Worm (Caenorhabditis elegans) whole organism, L3 larva: Measurements from ENCODE around the gene Y37E11AM.4.

Experiments
- aly-2 ChIP-seq: fragments of 150-350 bp; optimal IDR thresholded peaks from 2 replicates; lab custom pipeline; 2014; ENCODE audit warnings: missing biosample characterization, missing genetic modification characterization
- ama-1 ChIP-seq: fragments of 150-350 bp; optimal IDR thresholded peaks from 2 replicates; lab custom pipeline; 2018
- daf-12 ChIP-seq: fragments of 150-350 bp; optimal IDR thresholded peaks from 2 replicates; lab custom pipeline; 2014; ENCODE audit warnings: missing biosample characterization, missing genetic modification reagents, missing genetic modification characterization
- elt-2 ChIP-seq: sonication (generic microtip); optimal IDR thresholded peaks from 2 replicates; lab custom pipeline; 2016; ENCODE audit warnings: missing genetic modification reagents, mild to moderate bottlenecking, missing genetic modification characterization, missing compliant biosample characterization
- fkh-10 ChIP-seq: sonication (generic microtip); optimal IDR thresholded peaks from 2 replicates; lab custom pipeline; 2017; ENCODE audit warnings: missing biosample characterization, missing genetic modification reagents, missing genetic modification characterization
- fos-1 ChIP-seq: fragments of 150-350 bp; optimal IDR thresholded peaks from 2 replicates; lab custom pipeline; 2014; ENCODE audit warnings: missing biosample characterization, missing genetic modification characterization
- hmg-11 ChIP-seq: sonication (generic microtip); optimal IDR thresholded peaks from 2 replicates; lab custom pipeline; 2016; ENCODE audit warnings: missing genetic modification characterization, missing compliant biosample characterization
- lin-39 ChIP-seq: fragments of 150-350 bp; optimal IDR thresholded peaks from 2 replicates; lab custom pipeline; 2018; ENCODE audit warnings: missing biosample characterization, missing genetic modification reagents, missing genetic modification characterization
- lsy-12 ChIP-seq: sonication (generic microtip); optimal IDR thresholded peaks from 2 replicates; lab custom pipeline; 2016; ENCODE audit warnings: mild to moderate bottlenecking, missing genetic modification characterization, missing compliant biosample characterization
- mml-1 ChIP-seq: fragments of 150-350 bp; sonication (generic microtip); optimal IDR thresholded peaks from 3 replicates; lab custom pipeline; 2014; ENCODE audit warnings: missing biosample characterization, missing genetic modification characterization
- nfya-1 ChIP-seq: sonication (generic microtip); optimal IDR thresholded peaks from 2 replicates; lab custom pipeline; 2017; ENCODE audit warnings: missing genetic modification characterization, mild to moderate bottlenecking, missing compliant biosample characterization, antibody characterized with exemption, moderate library complexity; ENCODE audit not compliant: insufficient read depth
- nhr-23 ChIP-seq: fragments of 150-350 bp; optimal IDR thresholded peaks from 2 replicates; lab custom pipeline; 2014; ENCODE audit warnings: missing biosample characterization, missing genetic modification reagents, missing genetic modification characterization
- nhr-237 ChIP-seq: fragments of 150-350 bp; optimal IDR thresholded peaks from 2 replicates; lab custom pipeline; 2014; ENCODE audit warnings: missing biosample characterization, missing genetic modification characterization
- nhr-28 ChIP-seq: fragments of 150-350 bp; optimal IDR thresholded peaks from 2 replicates; lab custom pipeline; 2014; ENCODE audit warnings: missing biosample characterization, missing genetic modification characterization
- nhr-43 ChIP-seq: sonication (generic microtip); optimal IDR thresholded peaks from 2 replicates; lab custom pipeline; 2016; ENCODE audit warnings: mild to moderate bottlenecking, missing genetic modification characterization, missing compliant biosample characterization; ENCODE audit not compliant: poor library complexity, severe bottlenecking
- snpc-4 ChIP-seq: fragments of 150-350 bp; optimal IDR thresholded peaks from 2 replicates; lab custom pipeline; 2014; ENCODE audit warnings: missing biosample characterization, missing genetic modification characterization
- unc-62 ChIP-seq: fragments of 150-350 bp; sonication (generic microtip); optimal IDR thresholded peaks from 4 replicates; lab custom pipeline; 2014; ENCODE audit warnings: missing biosample characterization, missing genetic modification reagents, missing genetic modification characterization
- ztf-11 ChIP-seq: fragments of 150-350 bp; optimal IDR thresholded peaks from 2 replicates; lab custom pipeline; 2014; ENCODE audit warnings: missing biosample characterization, missing genetic modification characterization
- ztf-4 ChIP-seq: fragments of 150-350 bp; optimal IDR thresholded peaks from 2 replicates; lab custom pipeline; 2014; ENCODE audit warnings: missing biosample characterization, missing genetic modification characterization

Y37E11AM.4 gene

DNA sequence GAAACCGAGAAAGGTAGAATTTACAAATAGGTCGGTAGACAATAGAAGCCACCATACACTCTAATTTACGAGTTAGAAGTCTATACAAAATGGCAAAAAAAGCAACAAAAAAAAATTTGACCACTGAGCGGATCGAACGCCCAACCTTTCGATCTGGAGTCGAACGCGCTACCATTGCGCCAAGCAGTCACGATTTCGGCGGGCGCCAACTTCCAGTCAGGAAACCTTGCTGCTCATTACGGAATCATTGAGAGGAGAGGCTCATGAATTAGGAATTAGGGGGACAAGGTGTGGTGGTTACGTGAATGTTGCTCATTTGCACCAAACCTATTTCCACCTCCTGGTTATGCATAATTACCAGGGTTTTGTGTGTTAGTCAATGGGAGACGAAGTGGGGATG, 40.8 kb downstream of the Y37E11AM.4 start:
- TF ChIP-seq mml-1 = no peak
- TF ChIP-seq nfya-1 (tag; lab: Kevin White, UChicago) = no peak
- TF ChIP-seq hmg-11 (tag; lab: Kevin White, UChicago) = no peak
- no peak for TF ChIP-seq unc-62
- no peak for TF ChIP-seq nhr-23 (tag; lab: Kevin White, UChicago)

DNA sequence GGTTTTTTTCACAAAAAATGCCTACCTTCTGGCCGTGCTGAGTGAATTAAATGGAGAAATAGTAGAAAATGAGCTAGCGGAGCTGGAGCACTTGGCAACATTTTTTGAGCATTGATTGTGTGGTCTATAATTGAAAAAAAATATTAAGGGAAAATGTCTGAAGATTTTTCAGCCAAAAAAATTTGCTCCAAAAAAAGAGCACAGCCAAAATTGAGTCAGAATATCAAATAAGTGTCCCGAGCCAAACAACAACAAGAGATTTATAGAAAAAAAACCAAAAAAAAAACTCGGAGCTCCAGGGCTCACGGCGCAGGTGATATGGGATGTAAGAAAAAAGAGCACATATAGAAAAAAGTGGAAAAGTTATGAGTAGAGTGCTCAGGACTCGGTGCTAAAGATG, 54.0 kb downstream of the Y37E11AM.4 start, which contains the start of gene fmil-1:
TSS of gene fmil-1 (minus strand) at position 101 of the 400 bp plus-strand sequence.
- no peak for TF ChIP-seq daf-12 (tag; lab: Kevin White, UChicago)
- no peak for TF ChIP-seq elt-2 (tag; lab: Kevin White, UChicago)
- no peak for TF ChIP-seq fos-1 (tag; lab: Kevin White, UChicago)
- TF ChIP-seq mml-1 = no peak
- no peak for TF ChIP-seq ztf-4 (tag; lab: Kevin White, UChicago)
- TF ChIP-seq nfya-1 (tag; lab: Kevin White, UChicago) = no peak
- TF ChIP-seq nhr-28 (tag; lab: Kevin White, UChicago) = no peak
- no peak for TF ChIP-seq ztf-11 (tag; lab: Kevin White, UChicago)
- no peak for TF ChIP-seq nhr-43
- TF ChIP-seq aly-2 (tag; lab: Kevin White, UChicago) = no peak
- TF ChIP-seq nhr-23 (tag; lab: Kevin White, UChicago) = no peak
- TF ChIP-seq nhr-237 (tag; lab: Kevin White, UChicago) = no peak
- TF ChIP-seq snpc-4 (tag; lab: Kevin White, UChicago) = no peak
- TF ChIP-seq ama-1 (lab: Kevin White, UChicago) = no peak
- TF ChIP-seq lsy-12 = no peak

DNA sequence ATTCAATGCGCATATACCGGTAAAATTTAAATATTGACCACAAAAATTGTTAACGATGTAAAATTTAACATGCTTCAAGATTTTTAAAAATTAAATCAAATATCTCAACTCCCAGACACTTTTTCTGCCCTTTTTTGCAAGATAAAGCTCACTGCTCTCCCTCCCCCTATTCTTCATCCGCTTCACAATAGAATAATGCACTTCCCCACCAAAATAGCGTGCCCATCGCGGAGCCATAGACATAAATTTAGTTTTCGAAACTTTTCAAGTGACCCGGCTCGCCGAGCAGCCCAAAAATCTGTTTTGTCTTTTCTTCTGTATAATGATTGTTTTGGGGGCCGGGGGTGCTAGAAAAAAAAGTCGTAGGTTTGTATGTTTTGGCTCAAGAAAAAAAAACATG, 54.8 kb downstream of the Y37E11AM.4 start:
- no peak for TF ChIP-seq lin-39 (tag; lab: Kevin White, UChicago)
- peak; percentile 29 for TF ChIP-seq fkh-10 (GFP tag; lab: Kevin White, UChicago)
